Worm (Caenorhabditis elegans) whole organism, late embryonic: ENCODE data around the gene Y71H2AL.2.

Experiments
- C08G9.2 ChIP-seq: sonication (generic microtip); optimal IDR thresholded peaks from 2 replicates; lab custom pipeline; 2016; ENCODE audit warnings: mild to moderate bottlenecking, missing genetic modification characterization, moderate library complexity, missing compliant biosample characterization
- C38D4.7 ChIP-seq: fragments of 200-800 bp; sonication (Bioruptor generic); optimal IDR thresholded peaks from 2 replicates; lab custom pipeline; 2018; ENCODE audit warnings: mild to moderate bottlenecking, missing genetic modification characterization, moderate library complexity, missing compliant biosample characterization
- K02D7.2 ChIP-seq: sonication (generic microtip); optimal IDR thresholded peaks from 2 replicates; lab custom pipeline; 2017; ENCODE audit warnings: mild to moderate bottlenecking, missing genetic modification characterization, missing compliant biosample characterization
- T23F11.4 ChIP-seq: fragments of 200-800 bp; sonication (Bioruptor generic); optimal IDR thresholded peaks from 2 replicates; lab custom pipeline; 2018; ENCODE audit warnings: mild to moderate bottlenecking, missing genetic modification characterization, missing compliant biosample characterization
- Y22D7AL.16 ChIP-seq: sonication (generic microtip); optimal IDR thresholded peaks from 2 replicates; lab custom pipeline; 2016; ENCODE audit warnings: missing genetic modification characterization, missing compliant biosample characterization
- ahr-1 ChIP-seq: sonication (generic microtip); optimal IDR thresholded peaks from 2 replicates; lab custom pipeline; 2016; ENCODE audit warnings: missing genetic modification characterization, missing compliant biosample characterization
- ama-1 ChIP-seq: fragments of 150-350 bp; optimal IDR thresholded peaks from 2 replicates; lab custom pipeline; 2014
- ceh-14 ChIP-seq: sonication (generic microtip); optimal IDR thresholded peaks from 2 replicates; lab custom pipeline; 2016; ENCODE audit warnings: missing genotype, missing genetic modification characterization, missing compliant biosample characterization
- ceh-18 ChIP-seq: sonication (generic microtip); optimal IDR thresholded peaks from 2 replicates; lab custom pipeline; 2016; ENCODE audit warnings: missing genetic modification characterization, missing compliant biosample characterization
- ceh-19 ChIP-seq: fragments of 200-800 bp; sonication (Bioruptor generic); optimal IDR thresholded peaks from 2 replicates; lab custom pipeline; 2018; ENCODE audit warnings: mild to moderate bottlenecking, missing genetic modification characterization, missing compliant biosample characterization
- ceh-2 ChIP-seq: sonication (generic microtip); optimal IDR thresholded peaks from 2 replicates; lab custom pipeline; 2016; ENCODE audit warnings: missing genotype, missing genetic modification characterization, missing compliant biosample characterization
- ceh-22 ChIP-seq: sonication (generic microtip); optimal IDR thresholded peaks from 2 replicates; lab custom pipeline; 2017; ENCODE audit warnings: missing biosample characterization, missing genetic modification characterization
- ceh-24 ChIP-seq: sonication (generic microtip); optimal IDR thresholded peaks from 2 replicates; lab custom pipeline; 2016; ENCODE audit warnings: mild to moderate bottlenecking, missing genetic modification characterization, missing compliant biosample characterization
- ceh-30 ChIP-seq: fragments of 150-350 bp; optimal IDR thresholded peaks from 2 replicates; lab custom pipeline; 2014; ENCODE audit warnings: missing biosample characterization, missing genetic modification characterization
- ceh-31 ChIP-seq: sonication (generic microtip); optimal IDR thresholded peaks from 2 replicates; lab custom pipeline; 2016; ENCODE audit warnings: missing genetic modification characterization, missing compliant biosample characterization
- che-1 ChIP-seq: sonication (generic microtip); optimal IDR thresholded peaks from 2 replicates; lab custom pipeline; 2016; ENCODE audit warnings: mild to moderate bottlenecking, missing genetic modification characterization, missing compliant biosample characterization
- dmd-4 ChIP-seq: sonication (generic microtip); optimal IDR thresholded peaks from 2 replicates; lab custom pipeline; 2016; ENCODE audit warnings: borderline replicate concordance, missing genetic modification characterization, missing compliant biosample characterization
- dve-1 ChIP-seq: sonication (generic microtip); optimal IDR thresholded peaks from 2 replicates; lab custom pipeline; 2017; ENCODE audit warnings: antibody characterized with exemption, mild to moderate bottlenecking, missing genetic modification characterization, missing compliant biosample characterization
- elt-4 ChIP-seq: sonication (generic microtip); optimal IDR thresholded peaks from 2 replicates; lab custom pipeline; 2016; ENCODE audit warnings: missing genetic modification characterization, missing compliant biosample characterization
- ets-4 ChIP-seq: sonication (generic microtip); optimal IDR thresholded peaks from 2 replicates; lab custom pipeline; 2016; ENCODE audit warnings: missing genetic modification characterization, missing compliant biosample characterization
- fkh-10 ChIP-seq: fragments of 150-350 bp; optimal IDR thresholded peaks from 2 replicates; lab custom pipeline; 2014; ENCODE audit warnings: missing biosample characterization, missing genetic modification reagents, missing genetic modification characterization
- fkh-6 ChIP-seq: sonication (generic microtip); optimal IDR thresholded peaks from 2 replicates; lab custom pipeline; 2016; ENCODE audit warnings: missing genetic modification characterization, missing compliant biosample characterization
- gmeb-2 ChIP-seq: sonication (generic microtip); optimal IDR thresholded peaks from 2 replicates; lab custom pipeline; 2016; ENCODE audit warnings: missing genetic modification characterization, inconsistent platforms, missing compliant biosample characterization
- hlh-15 ChIP-seq: sonication (generic microtip); optimal IDR thresholded peaks from 2 replicates; lab custom pipeline; 2016; ENCODE audit warnings: missing genetic modification characterization, missing compliant biosample characterization
- hlh-30 ChIP-seq: sonication (generic microtip); optimal IDR thresholded peaks from 2 replicates; lab custom pipeline; 2017; ENCODE audit warnings: antibody characterized with exemption, missing genetic modification characterization, missing compliant biosample characterization; ENCODE audit not compliant: insufficient read depth
- hlh-6 ChIP-seq: sonication (generic microtip); optimal IDR thresholded peaks from 2 replicates; lab custom pipeline; 2016; ENCODE audit warnings: missing genotype, missing genetic modification characterization, missing compliant biosample characterization
- hlh-8 ChIP-seq: sonication (generic microtip); optimal IDR thresholded peaks from 2 replicates; lab custom pipeline; 2016; ENCODE audit warnings: missing genotype, missing genetic modification characterization, missing compliant biosample characterization
- madf-2 ChIP-seq: sonication (generic microtip); optimal IDR thresholded peaks from 2 replicates; lab custom pipeline; 2017; ENCODE audit warnings: missing genetic modification characterization, missing compliant biosample characterization
- nfya-1 ChIP-seq: sonication (generic microtip); optimal IDR thresholded peaks from 2 replicates; lab custom pipeline; 2017; ENCODE audit warnings: missing genetic modification characterization, mild to moderate bottlenecking, missing compliant biosample characterization, antibody characterized with exemption, moderate library complexity
- npax-4 ChIP-seq: sonication (generic microtip); optimal IDR thresholded peaks from 2 replicates; lab custom pipeline; 2016; ENCODE audit warnings: missing genetic modification characterization, missing compliant biosample characterization
- odd-2 ChIP-seq: sonication (generic microtip); optimal IDR thresholded peaks from 2 replicates; lab custom pipeline; 2017; ENCODE audit warnings: antibody characterized with exemption, mild to moderate bottlenecking, missing genetic modification characterization, missing compliant biosample characterization
- pat-9 ChIP-seq: fragments of 200-800 bp; sonication (Bioruptor generic); optimal IDR thresholded peaks from 2 replicates; lab custom pipeline; 2018; ENCODE audit warnings: mild to moderate bottlenecking, missing genetic modification characterization, moderate library complexity, missing compliant biosample characterization
- pax-1 ChIP-seq: fragments of 150-350 bp; optimal IDR thresholded peaks from 2 replicates; lab custom pipeline; 2014; ENCODE audit warnings: missing biosample characterization, missing genetic modification characterization
- pros-1 ChIP-seq: fragments of 150-350 bp; optimal IDR thresholded peaks from 2 replicates; lab custom pipeline; 2014; ENCODE audit warnings: missing biosample characterization, missing genetic modification reagents, missing genetic modification characterization
- rnt-1 ChIP-seq: sonication (generic microtip); optimal IDR thresholded peaks from 2 replicates; lab custom pipeline; 2016; ENCODE audit warnings: missing genetic modification characterization, missing compliant biosample characterization
- sdc-2 ChIP-seq: sonication (generic microtip); optimal IDR thresholded peaks from 2 replicates; lab custom pipeline; 2016; ENCODE audit warnings: missing genotype, missing genetic modification characterization, missing compliant biosample characterization
- ttx-3 ChIP-seq: sonication (generic microtip); optimal IDR thresholded peaks from 2 replicates; lab custom pipeline; 2016; ENCODE audit warnings: missing genetic modification reagents, missing genetic modification characterization, missing compliant biosample characterization
- unc-42 ChIP-seq: sonication (generic microtip); optimal IDR thresholded peaks from 2 replicates; lab custom pipeline; 2016; ENCODE audit warnings: missing genotype, missing genetic modification characterization, missing compliant biosample characterization
- unc-55 ChIP-seq: sonication (generic microtip); optimal IDR thresholded peaks from 2 replicates; lab custom pipeline; 2017; ENCODE audit warnings: missing biosample characterization, missing genetic modification reagents, missing genetic modification characterization
- zip-5 ChIP-seq: sonication (generic microtip); optimal IDR thresholded peaks from 2 replicates; lab custom pipeline; 2016; ENCODE audit warnings: missing genetic modification characterization, missing compliant biosample characterization

Y71H2AL.2 gene

ce11 chrIII:2724992-2725220 lies 38.7 kb downstream of the Y71H2AL.2 start, which contains the start of gene Y71H2AM.11:
TSS of gene Y71H2AM.11 (minus strand) at chrIII:2725092.
- TF ChIP-seq odd-2 (tag; lab: Kevin White, UChicago) (no peak), ahr-1 (no peak), unc-55 (GFP tag; lab: Kevin White, UChicago) (no peak), ceh-24 (tag; lab: Kevin White, UChicago) (no peak), dve-1 (tag; lab: Kevin White, UChicago) (no peak), fkh-10 (GFP tag; lab: Kevin White, UChicago) (no peak), hlh-15 (no peak), ceh-18 (tag; lab: Kevin White, UChicago) (no peak), ama-1 (lab: Kevin White, UChicago) (no peak), C08G9.2 (tag; lab: Kevin White, UChicago) (no peak), ceh-14 (no peak), ceh-19 (GFP tag; lab: Kevin White, UChicago) (no peak), pros-1 (tag; lab: Kevin White, UChicago) (no peak), pax-1 (no peak), che-1 (no peak), C38D4.7 (GFP tag; lab: Kevin White, UChicago) (no peak), hlh-8 (tag; lab: Kevin White, UChicago) (no peak), ceh-30 (no peak), K02D7.2 (no peak), rnt-1 (tag; lab: Kevin White, UChicago) (no peak)

ce11 chrIII:2725221-2726203 lies 39.3 kb downstream of the Y71H2AL.2 start, which contains the start of gene cosa-1:
TSS of gene cosa-1 (plus strand) at chrIII:2726116.
- no peak for TF ChIP-seq ama-1 (lab: Kevin White, UChicago)
- no peak for TF ChIP-seq sdc-2 (tag; lab: Kevin White, UChicago)
- TF ChIP-seq che-1, result no peak
- TF ChIP-seq ceh-31, result no peak
- no peak for TF ChIP-seq madf-2
- TF ChIP-seq fkh-6 (tag; lab: Kevin White, UChicago), result no peak
- TF ChIP-seq ceh-18 (tag; lab: Kevin White, UChicago), result no peak
- TF ChIP-seq npax-4 (tag; lab: Kevin White, UChicago), result no peak
- no peak for TF ChIP-seq hlh-6
- no peak for TF ChIP-seq ceh-22 (tag; lab: Kevin White, UChicago)
- no peak for TF ChIP-seq hlh-30
- no peak for TF ChIP-seq fkh-10 (GFP tag; lab: Kevin White, UChicago)
- TF ChIP-seq ceh-14, result no peak
- no peak for TF ChIP-seq dve-1 (tag; lab: Kevin White, UChicago)
- no peak for TF ChIP-seq nfya-1 (tag; lab: Kevin White, UChicago)

- TF ChIP-seq ttx-3 (tag; lab: Kevin White, UChicago), result no peak
- no peak for TF ChIP-seq pat-9 (tag; lab: Kevin White, UChicago)
- TF ChIP-seq gmeb-2 (tag; lab: Kevin White, UChicago), result no peak
- TF ChIP-seq ets-4 (tag; lab: Kevin White, UChicago), result no peak
- no peak for TF ChIP-seq T23F11.4 (GFP tag; lab: Kevin White, UChicago)
- no peak for TF ChIP-seq dmd-4 (tag; lab: Kevin White, UChicago)
- TF ChIP-seq nfya-1 (tag; lab: Kevin White, UChicago), result no peak
- TF ChIP-seq zip-5, result no peak
- TF ChIP-seq Y22D7AL.16, result no peak
- TF ChIP-seq elt-4 (tag; lab: Kevin White, UChicago), result no peak
- TF ChIP-seq unc-42 (tag; lab: Kevin White, UChicago), result no peak
- TF ChIP-seq ceh-30, result no peak
- no peak for TF ChIP-seq hlh-30
- no peak for TF ChIP-seq fkh-10 (GFP tag; lab: Kevin White, UChicago)
- no peak for TF ChIP-seq ceh-2 (tag; lab: Kevin White, UChicago)
Observed at ce11 chrIII:2733606-2734183, 47.5 kb downstream of the Y71H2AL.2 start, which contains the start of gene Y71H2AM.12. TSS of gene Y71H2AM.12 (minus strand) at chrIII:2734091.
